Fruit fly (Drosophila melanogaster) Kc167 (cell line): ENCODE data around the gene iav.

Experiments used
- h ChIP-seq: fragments of >200 bp; optimal IDR thresholded peaks from 3 replicates; lab custom pipeline; 2018; ENCODE audit warnings: missing external identifiers
- ttk ChIP-seq: sonication (Bioruptor generic); optimal IDR thresholded peaks from 2 replicates; lab custom pipeline; 2017; ENCODE audit warnings: missing external identifiers

- TF ChIP-seq ttk (lab: Kevin White, UChicago) (no peak), h (no peak)
These were observed 36.4 kb upstream of the iav start for dm6 chrX:6777394-6777793.
